Worm (Caenorhabditis elegans) whole organism, L4/young adult: ENCODE data around the gene nhr-267.

Experiments
- W03F9.2 ChIP-seq: fragments of 150-350 bp; optimal IDR thresholded peaks from 2 replicates; lab custom pipeline; 2014; ENCODE audit warnings: missing biosample characterization, missing genetic modification characterization
- dao-5 ChIP-seq: sonication (generic microtip); optimal IDR thresholded peaks from 2 replicates; lab custom pipeline; 2016; ENCODE audit warnings: missing genotype, missing genetic modification characterization, moderate library complexity, missing compliant biosample characterization
- him-1 ChIP-seq: sonication (generic microtip); optimal IDR thresholded peaks from 2 replicates; lab custom pipeline; 2016; ENCODE audit warnings: missing genotype, missing genetic modification reagents, missing genetic modification characterization, missing compliant biosample characterization

DNA sequence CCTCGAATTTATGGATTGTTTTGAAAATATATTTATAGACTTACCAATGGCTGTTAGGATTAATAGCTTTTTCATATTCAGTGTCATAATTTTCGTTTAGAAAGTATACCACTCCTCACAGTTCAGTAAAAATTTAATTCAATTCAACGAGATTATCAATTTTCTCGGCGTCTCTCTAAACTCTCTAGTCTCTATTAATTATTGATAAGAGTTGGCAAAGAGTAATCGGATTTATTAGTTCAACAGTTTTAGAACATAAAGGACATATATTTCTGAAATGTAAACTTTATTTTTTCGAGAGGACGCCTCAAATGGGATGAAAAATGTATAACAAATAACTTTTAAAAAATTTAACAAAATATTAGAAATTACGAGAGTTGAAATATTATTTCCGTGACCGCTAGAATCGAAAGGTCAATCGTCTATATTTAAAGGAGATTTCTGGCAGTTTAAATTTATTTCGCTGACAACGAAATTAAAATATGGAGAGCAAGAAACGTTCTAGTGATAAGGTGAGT is 37.8 kb upstream of the nhr-267 start, which contains the start of the genes nspg-11 and F49C12.15:
- TF ChIP-seq dao-5 (no peak), him-1 (no peak), W03F9.2 (tag; lab: Kevin White, UChicago) (no peak)
